Worm (Caenorhabditis elegans) whole organism, early embryonic: Measurements from ENCODE around the gene R03H10.11.

ENCODE experiments used
- ama-1 ChIP-seq: fragments of 150-350 bp; optimal IDR thresholded peaks from 2 replicates; lab custom pipeline; 2014
- flt-1 ChIP-seq: fragments of 200-800 bp; sonication (Bioruptor generic); IDR thresholded peaks from 2 replicates; pipeline ENCODE4 v1.3.6; 2022; ENCODE audit warnings: missing genetic modification characterization, missing compliant biosample characterization
- tbx-37 ChIP-seq: fragments of 200-800 bp; sonication (Bioruptor generic); conservative IDR thresholded peaks from 2 replicates; pipeline ENCODE4 v1.3.6; 2022; ENCODE audit warnings: missing genetic modification reagents, missing genetic modification characterization, missing compliant biosample characterization

DNA sequence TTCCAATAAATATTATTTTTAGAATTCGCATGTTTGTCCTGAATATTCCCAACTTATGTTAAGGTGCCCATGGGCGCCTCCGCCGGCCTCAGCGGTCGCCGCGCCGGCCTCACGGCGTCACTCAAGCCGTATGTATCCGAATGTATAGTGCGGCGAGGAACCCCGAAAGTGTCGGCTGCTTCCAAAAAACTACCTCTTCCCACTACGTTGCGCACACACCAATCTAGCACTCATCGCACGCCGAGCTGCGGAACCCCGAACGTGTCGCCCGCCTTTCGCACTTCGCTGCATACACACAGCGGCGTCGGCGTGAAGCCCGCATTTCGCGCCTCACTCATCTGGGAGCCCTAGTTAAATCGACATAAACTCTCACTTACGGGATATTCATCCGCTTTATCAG is 14.6 kb upstream of the R03H10.11 start:
- no peak for TF ChIP-seq tbx-37
- no peak for TF ChIP-seq ama-1 (lab: Kevin White, UChicago)
- no peak for TF ChIP-seq flt-1
